Worm (Caenorhabditis elegans) whole organism, L1 larva: ENCODE data around the gene ZK355.3.

ENCODE experiments used
- C16A3.4 ChIP-seq: fragments of 150-350 bp; optimal IDR thresholded peaks from 2 replicates; lab custom pipeline; 2014; ENCODE audit warnings: missing biosample characterization, missing genetic modification characterization
- aha-1 ChIP-seq: fragments of 150-350 bp; optimal IDR thresholded peaks from 2 replicates; lab custom pipeline; 2014; ENCODE audit warnings: missing biosample characterization, missing genetic modification characterization
- dpl-1 ChIP-seq, 3 experiments: fragments of 150-350 bp in 2 of 3; sonication (generic microtip) in 1 of 3; optimal IDR thresholded peaks; 2 replicates each; lab custom pipeline; 2014 to 2017; ENCODE audit warnings: missing biosample characterization in 3 of 3, missing genetic modification characterization in 3 of 3, missing genetic modification reagents in 3 of 3
- egl-13 ChIP-seq: sonication (generic microtip); optimal IDR thresholded peaks from 2 replicates; lab custom pipeline; 2016; ENCODE audit warnings: missing genotype, missing genetic modification reagents, missing genetic modification characterization, missing compliant biosample characterization
- ets-5 ChIP-seq: fragments of 200-800 bp; sonication (Bioruptor generic); IDR thresholded peaks from 2 replicates; pipeline ENCODE4 v1.3.6; 2022; ENCODE audit warnings: missing genetic modification characterization, missing compliant biosample characterization
- jun-1 ChIP-seq: fragments of 150-350 bp; optimal IDR thresholded peaks from 2 replicates; lab custom pipeline; 2014; ENCODE audit warnings: missing biosample characterization, missing genetic modification reagents, missing genetic modification characterization
- mdl-1 ChIP-seq, 2 experiments: fragments of 150-350 bp; optimal IDR thresholded peaks; 2 replicates each; lab custom pipeline; 2014 to 2017; ENCODE audit warnings: missing biosample characterization in 2 of 2, missing genetic modification characterization in 2 of 2, inconsistent platforms in 1 of 2
- nhr-11 ChIP-seq: fragments of 150-350 bp; optimal IDR thresholded peaks from 2 replicates; lab custom pipeline; 2014; ENCODE audit warnings: missing biosample characterization, missing genetic modification characterization
- nhr-77 ChIP-seq: fragments of 150-350 bp; optimal IDR thresholded peaks from 2 replicates; lab custom pipeline; 2014; ENCODE audit warnings: missing biosample characterization, missing genetic modification characterization
- nhr-90 ChIP-seq: sonication (generic microtip); optimal IDR thresholded peaks from 2 replicates; lab custom pipeline; 2016; ENCODE audit warnings: mild to moderate bottlenecking, missing genetic modification characterization, missing compliant biosample characterization; ENCODE audit not compliant: poor library complexity
- skn-1 ChIP-seq: fragments of 150-350 bp; optimal IDR thresholded peaks from 2 replicates; lab custom pipeline; 2014; ENCODE audit warnings: missing biosample characterization, missing genetic modification characterization
- unc-98 ChIP-seq: fragments of 200-800 bp; sonication (Bioruptor generic); IDR thresholded peaks from 2 replicates; pipeline ENCODE4 v1.3.6; 2022; ENCODE audit warnings: missing genetic modification characterization, missing compliant biosample characterization
- ztf-11 ChIP-seq, 2 experiments: sonication (generic microtip); optimal IDR thresholded peaks; 2 replicates each; lab custom pipeline; 2016 to 2017; ENCODE audit warnings: missing genetic modification characterization in 2 of 2, missing biosample characterization in 1 of 2, missing compliant biosample characterization in 1 of 2

DNA sequence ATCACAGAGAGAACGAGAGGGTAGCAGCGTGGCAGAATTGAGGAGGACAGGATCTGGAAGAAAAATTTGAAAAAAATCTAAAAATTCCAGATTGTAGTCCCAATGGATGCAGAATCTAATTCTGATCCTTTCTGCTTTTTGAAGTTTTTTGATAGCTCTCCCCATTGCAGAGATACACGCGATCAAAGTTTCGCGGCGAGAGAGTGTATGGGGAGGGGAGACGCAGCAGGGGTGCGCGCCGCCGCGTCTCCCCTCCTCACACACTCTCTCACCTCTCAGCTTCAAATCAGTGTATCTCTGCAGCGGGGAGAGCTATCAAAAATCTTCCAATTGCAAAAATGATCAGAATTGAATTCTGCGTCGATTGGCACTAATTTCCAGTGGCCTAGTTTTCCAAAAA lies 46.3 kb downstream of the ZK355.3 start:
- TF ChIP-seq ets-5 (GFP tag; lab: Robert Waterston, UW) (no peak), jun-1 (tag; lab: Kevin White, UChicago) (no peak), egl-13 (tag; lab: Kevin White, UChicago) (no peak), dpl-1 (GFP tag; optimal IDR thresholded peaks at IDR 0.05; lab: Kevin White, UChicago) (no peak), aha-1 (tag; lab: Kevin White, UChicago) (no peak), mdl-1 (tag; optimal IDR thresholded peaks at IDR 0.05; lab: Kevin White, UChicago) (no peak), unc-98 (GFP tag; lab: Robert Waterston, UW) (no peak), nhr-11 (no peak), ztf-11 (tag; optimal IDR thresholded peaks at IDR 0.05; lab: Kevin White, UChicago) (no peak), nhr-90 (tag; lab: Kevin White, UChicago) (no peak), nhr-77 (tag; lab: Kevin White, UChicago) (no peak), C16A3.4 (tag; lab: Kevin White, UChicago) (no peak), skn-1 (tag; lab: Kevin White, UChicago) (no peak)
